Worm (Caenorhabditis elegans) whole organism, L4 larva: Measurements from ENCODE around the gene T25E4.2.

Source experiments
- D1046.2 ChIP-seq: fragments of 200-800 bp; sonication (Bioruptor generic); IDR thresholded peaks from 2 replicates; pipeline ENCODE4 v1.3.6; 2022; ENCODE audit warnings: missing genetic modification characterization, missing compliant biosample characterization
- F10B5.3 ChIP-seq: sonication (generic microtip); optimal IDR thresholded peaks from 2 replicates; lab custom pipeline; 2016; ENCODE audit warnings: mild to moderate bottlenecking, missing genetic modification characterization, missing compliant biosample characterization
- F37D6.2 ChIP-seq: sonication (generic microtip); optimal IDR thresholded peaks from 2 replicates; lab custom pipeline; 2016; ENCODE audit warnings: mild to moderate bottlenecking, missing genetic modification characterization, missing compliant biosample characterization
- F44E2.7 ChIP-seq: fragments of 200-800 bp; sonication (Bioruptor generic); IDR thresholded peaks from 2 replicates; pipeline ENCODE4 v2.1.2; 2022; ENCODE audit warnings: missing genetic modification characterization, missing compliant biosample characterization
- T20F7.1 ChIP-seq: fragments of 200-800 bp; sonication (Bioruptor generic); optimal IDR thresholded peaks from 2 replicates; lab custom pipeline; 2018; ENCODE audit warnings: mild to moderate bottlenecking, missing genetic modification characterization, missing compliant biosample characterization
- ZK546.5 ChIP-seq, 2 experiments: sonication (generic microtip); optimal IDR thresholded peaks; 2 replicates each; lab custom pipeline; 2017; ENCODE audit warnings: missing biosample characterization in 2 of 2, missing genetic modification characterization in 2 of 2
- aha-1 ChIP-seq: fragments of 150-350 bp; peaks from one replicate; lab custom pipeline; 2014; ENCODE audit warnings: missing biosample characterization, missing genetic modification characterization
- attf-4 ChIP-seq: sonication (generic microtip); optimal IDR thresholded peaks from 3 replicates; lab custom pipeline; 2017; ENCODE audit warnings: missing biosample characterization, missing genetic modification characterization
- ceh-28 ChIP-seq: fragments of 150-350 bp; optimal IDR thresholded peaks from 2 replicates; lab custom pipeline; 2014; ENCODE audit warnings: missing biosample characterization, missing genetic modification reagents, missing genetic modification characterization
- ceh-44 ChIP-seq: fragments of 200-800 bp; sonication (Bioruptor generic); IDR thresholded peaks from 2 replicates; pipeline ENCODE4 v1.3.6; 2022; ENCODE audit warnings: missing genetic modification reagents, missing genetic modification characterization, missing compliant biosample characterization
- ceh-62 ChIP-seq: sonication (generic microtip); optimal IDR thresholded peaks from 2 replicates; lab custom pipeline; 2017; ENCODE audit warnings: missing biosample characterization, missing genetic modification characterization
- daf-8 ChIP-seq: fragments of 200-800 bp; sonication (Bioruptor generic); IDR thresholded peaks from 2 replicates; pipeline ENCODE4 v1.3.6; 2022; ENCODE audit warnings: missing genetic modification characterization, missing compliant biosample characterization
- dmd-6 ChIP-seq: fragments of 200-800 bp; sonication (Bioruptor generic); IDR thresholded peaks from 2 replicates; pipeline ENCODE4 v1.3.6; 2022; ENCODE audit warnings: missing genetic modification reagents, missing genetic modification characterization, missing compliant biosample characterization
- dmd-8 ChIP-seq: fragments of 200-800 bp; sonication (Bioruptor generic); IDR thresholded peaks from 2 replicates; pipeline ENCODE4 v1.3.6; 2022; ENCODE audit warnings: missing genetic modification characterization, missing compliant biosample characterization
- egl-43 ChIP-seq: fragments of 200-800 bp; sonication (Bioruptor generic); IDR thresholded peaks from 2 replicates; pipeline ENCODE4 v1.3.6; 2022; ENCODE audit warnings: missing genetic modification reagents, missing genetic modification characterization, missing compliant biosample characterization
- fkh-10 ChIP-seq: fragments of 150-350 bp; optimal IDR thresholded peaks from 2 replicates; lab custom pipeline; 2014; ENCODE audit warnings: missing biosample characterization, missing genetic modification reagents, missing genetic modification characterization
- gei-8 ChIP-seq: fragments of 200-800 bp; sonication (Bioruptor generic); optimal IDR thresholded peaks from 2 replicates; lab custom pipeline; 2018; ENCODE audit warnings: mild to moderate bottlenecking, missing genetic modification characterization, missing compliant biosample characterization
- hmg-1.1 ChIP-seq: fragments of 200-800 bp; sonication (Bioruptor generic); IDR thresholded peaks from 2 replicates; pipeline ENCODE4 v1.3.6; 2022; ENCODE audit warnings: missing genetic modification reagents, missing genetic modification characterization, missing compliant biosample characterization
- lim-7 ChIP-seq: fragments of 200-800 bp; sonication (Bioruptor generic); IDR thresholded peaks from 2 replicates; pipeline ENCODE4 v1.3.6; 2022; ENCODE audit warnings: missing genetic modification characterization, missing compliant biosample characterization
- lin-13 ChIP-seq: fragments of 150-350 bp; optimal IDR thresholded peaks from 2 replicates; lab custom pipeline; 2014; ENCODE audit warnings: missing biosample characterization, missing genetic modification reagents, missing genetic modification characterization
- lin-29 ChIP-seq: fragments of 200-800 bp; sonication (Bioruptor generic); IDR thresholded peaks from 2 replicates; pipeline ENCODE4 v1.3.6; 2022; ENCODE audit warnings: missing genetic modification reagents, missing genetic modification characterization, missing compliant biosample characterization
- lin-38 ChIP-seq: fragments of 200-800 bp; sonication (Bioruptor generic); IDR thresholded peaks from 2 replicates; pipeline ENCODE4 v1.3.6; 2022; ENCODE audit warnings: missing genetic modification reagents, missing genetic modification characterization, missing compliant biosample characterization
- lir-3 ChIP-seq: sonication (generic microtip); optimal IDR thresholded peaks from 2 replicates; lab custom pipeline; 2016; ENCODE audit warnings: mild to moderate bottlenecking, missing genetic modification characterization, missing compliant biosample characterization
- mxl-2 ChIP-seq: fragments of 200-800 bp; sonication (Bioruptor generic); conservative IDR thresholded peaks from 2 replicates; pipeline ENCODE4 v1.3.6; 2022; ENCODE audit warnings: missing genetic modification reagents, missing genetic modification characterization, missing compliant biosample characterization
- mxl-3 ChIP-seq: fragments of 200-800 bp; sonication (Bioruptor generic); optimal IDR thresholded peaks from 2 replicates; lab custom pipeline; 2018; ENCODE audit warnings: mild to moderate bottlenecking, missing genetic modification characterization, missing compliant biosample characterization
- nhr-10 ChIP-seq: fragments of 150-350 bp; optimal IDR thresholded peaks from 2 replicates; lab custom pipeline; 2014; ENCODE audit warnings: missing biosample characterization, missing genetic modification characterization
- nhr-102 ChIP-seq: sonication (generic microtip); optimal IDR thresholded peaks from 2 replicates; lab custom pipeline; 2016; ENCODE audit warnings: mild to moderate bottlenecking, missing genetic modification characterization, moderate library complexity, missing compliant biosample characterization
- nhr-11 ChIP-seq: fragments of 150-350 bp; optimal IDR thresholded peaks from 2 replicates; lab custom pipeline; 2014; ENCODE audit warnings: missing biosample characterization, missing genetic modification characterization
- rbr-2 ChIP-seq: sonication (generic microtip); optimal IDR thresholded peaks from 2 replicates; lab custom pipeline; 2016; ENCODE audit warnings: missing genotype, missing genetic modification characterization, missing compliant biosample characterization
- skn-1 ChIP-seq: fragments of 150-350 bp; optimal IDR thresholded peaks from 2 replicates; lab custom pipeline; 2014; ENCODE audit warnings: missing biosample characterization, missing genetic modification characterization
- tra-1 ChIP-seq: fragments of 200-800 bp; sonication (Bioruptor generic); IDR thresholded peaks from 2 replicates; pipeline ENCODE4 v1.3.6; 2022; ENCODE audit warnings: missing genetic modification reagents, missing genetic modification characterization, missing compliant biosample characterization
- unc-62 ChIP-seq, 3 experiments: fragments of 150-350 bp in 1 of 3; sonication (generic microtip); optimal IDR thresholded peaks in 2 of 3; peaks in 1 of 3; 1 replicate in 1 of 3; 2 replicates in 2 of 3; lab custom pipeline; 2014 to 2017; ENCODE audit warnings: missing biosample characterization in 3 of 3, missing genetic modification characterization in 3 of 3, missing genetic modification reagents in 3 of 3, missing genotype in 1 of 3
- ztf-7 ChIP-seq: fragments of 150-350 bp; optimal IDR thresholded peaks from 2 replicates; lab custom pipeline; 2014; ENCODE audit warnings: missing biosample characterization, missing genetic modification characterization

Gene T25E4.2

DNA sequence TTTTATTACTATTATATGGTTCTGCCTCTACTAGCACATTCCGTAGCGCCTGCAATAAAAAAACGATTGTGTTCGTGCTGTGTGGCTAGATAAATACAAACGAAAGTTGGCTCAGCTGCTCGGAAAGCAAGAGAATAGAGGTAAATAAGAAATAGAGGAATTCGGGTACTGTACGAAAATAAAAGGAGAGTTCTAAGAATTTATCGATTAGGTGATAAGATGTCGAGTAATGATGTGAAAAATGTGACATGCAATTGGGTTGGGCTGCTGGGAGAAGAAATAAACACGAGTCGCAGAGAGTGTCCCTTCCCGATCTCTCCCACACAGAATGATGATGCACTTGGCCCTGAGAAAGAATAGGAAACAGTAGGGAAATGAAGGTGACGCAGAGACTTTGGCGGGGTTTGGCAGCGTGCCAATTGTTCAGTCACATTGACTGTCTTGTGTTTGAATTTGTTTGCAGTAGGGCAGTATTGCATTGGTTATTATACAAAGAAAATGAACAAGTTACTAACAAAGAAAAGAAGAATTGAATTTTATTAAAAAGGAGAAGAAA lies 11.2 kb upstream of the T25E4.2 start, which contains the start of gene cdc-14 (continued):
- TF ChIP-seq fkh-10 (GFP tag; lab: Kevin White, UChicago) (no peak), tra-1 (no peak), egl-43 (GFP tag; lab: Robert Waterston, UW) (no peak), ztf-7 (peak; percentile 49), hmg-1.1 (GFP tag; lab: Robert Waterston, UW) (0 out of 2 replicates have a peak, but pooled peaks have one; percentile 36), dmd-6 (GFP tag; lab: Robert Waterston, UW) (peak; percentile 39; the same call in 1 of the 2 replicates), mxl-3 (GFP tag; lab: Kevin White, UChicago) (peak; percentile 81), rbr-2 (tag; lab: Kevin White, UChicago) (peak; percentile 32)

DNA sequence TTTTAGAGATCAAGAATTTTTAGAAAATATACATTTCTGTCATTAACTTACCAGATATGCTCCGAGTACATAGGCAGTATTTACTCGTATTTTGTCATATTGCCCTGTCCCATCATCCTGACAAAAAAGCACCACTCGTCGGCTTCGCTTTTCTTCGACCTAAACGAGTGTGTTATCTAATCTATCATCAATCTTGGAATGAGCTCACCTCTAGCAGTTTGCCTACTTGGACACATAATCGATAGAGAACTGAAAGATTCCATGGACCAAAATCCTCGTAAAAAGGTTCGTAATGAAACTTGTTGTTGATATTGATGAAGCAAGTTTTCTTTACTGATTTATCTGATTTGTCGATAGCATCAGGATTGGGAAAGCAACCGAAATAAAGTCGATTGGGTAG lies 10.6 kb upstream of the T25E4.2 start:
- TF ChIP-seq F37D6.2, result no peak
- peak in 1 of 2 experiments; percentile 52 for TF ChIP-seq unc-62 (GFP tag; optimal IDR thresholded peaks at IDR 0.05 in 1 of 2; lab: Kevin White, UChicago)
- no peak for TF ChIP-seq unc-62 (tag; optimal IDR thresholded peaks at IDR 0.05; lab: Kevin White, UChicago)
- TF ChIP-seq lir-3 (tag; lab: Kevin White, UChicago), result no peak
- no peak for TF ChIP-seq lin-29
- no peak for TF ChIP-seq ceh-44 (GFP tag; lab: Robert Waterston, UW)
- TF ChIP-seq, all 104 proteins: peak for 1

ce11 chrII:5591558-5591957 lies 9.3 kb upstream of the T25E4.2 start:
- TF ChIP-seq F10B5.3 (no peak), nhr-10 (tag; lab: Kevin White, UChicago) (no peak), ceh-62 (tag; lab: Kevin White, UChicago) (no peak), unc-62 (GFP tag; optimal IDR thresholded peaks at IDR 0.05 in 1 of 2; lab: Kevin White, UChicago) (peak in 1 of 2 experiments; percentile 68), unc-62 (tag; optimal IDR thresholded peaks at IDR 0.05; lab: Kevin White, UChicago) (no peak)

- TF ChIP-seq lim-7 (no peak), mxl-2 (GFP tag; lab: Robert Waterston, UW) (no peak), lin-38 (GFP tag; lab: Robert Waterston, UW) (no peak), T20F7.1 (GFP tag; lab: Kevin White, UChicago) (no peak), ZK546.5 (tag; optimal IDR thresholded peaks at IDR 0.05; lab: Kevin White, UChicago) (no peak), ceh-62 (tag; lab: Kevin White, UChicago) (no peak), ztf-7 (no peak), attf-4 (tag; lab: Kevin White, UChicago) (no peak), lin-13 (GFP tag; lab: Kevin White, UChicago) (no peak), tra-1 (no peak), daf-8 (no peak), nhr-102 (tag; lab: Kevin White, UChicago) (no peak), gei-8 (GFP tag; lab: Kevin White, UChicago) (no peak), ceh-28 (no peak), skn-1 (tag; lab: Kevin White, UChicago) (no peak)
These were observed 7.5 kb upstream of the T25E4.2 start, which contains the start of gene C17G10.13 for ce11 chrII:5589690-5590089. Gene C17G10.13, minus strand, starts transcription at chrII:5589790.

ce11 chrII:5587794-5588193 lies 5.6 kb upstream of the T25E4.2 start:
- TF ChIP-seq nhr-11 (tag; lab: Kevin White, UChicago), result no peak
- TF ChIP-seq unc-62 (GFP tag; optimal IDR thresholded peaks at IDR 0.05 in 1 of 2; lab: Kevin White, UChicago), result peak in 1 of 2 experiments; percentile 74
- TF ChIP-seq unc-62 (tag; optimal IDR thresholded peaks at IDR 0.05; lab: Kevin White, UChicago), result no peak
- peak; percentile 91 for TF ChIP-seq aha-1 (tag; lab: Kevin White, UChicago)
- no peak for TF ChIP-seq mxl-3 (GFP tag; lab: Kevin White, UChicago)
- no peak for TF ChIP-seq dmd-8 (GFP tag; lab: Robert Waterston, UW)
- no peak for TF ChIP-seq D1046.2 (GFP tag; lab: Robert Waterston, UW)
- no peak for TF ChIP-seq F44E2.7 (GFP tag; lab: Robert Waterston, UW)
- TF ChIP-seq, all 104 proteins: peak for 2
